Fruit fly (Drosophila melanogaster) whole organism, embryonic: Measurements from ENCODE around the gene CG46314.
A peak's percentile ranks its signal among the peaks of the same experiment; 100 is the strongest.

ENCODE experiments used
- C15 ChIP-seq: fragments of 200-800 bp; sonication (Bioruptor generic); IDR thresholded peaks from 3 replicates; pipeline ENCODE4 v1.3.6; 2022; ENCODE audit warnings: missing biosample characterization, missing genetic modification characterization
- CG15696 ChIP-seq: fragments of 200-800 bp; sonication (Bioruptor generic); optimal IDR thresholded peaks from 2 replicates; lab custom pipeline; 2019; ENCODE audit warnings: missing biosample characterization, mild to moderate bottlenecking, missing genetic modification characterization, moderate library complexity
- CG17568 ChIP-seq: fragments of 200-800 bp; sonication (Bioruptor generic); optimal IDR thresholded peaks from 2 replicates; lab custom pipeline; 2018; ENCODE audit warnings: missing biosample characterization, mild to moderate bottlenecking, missing genetic modification characterization, moderate library complexity
- CG1832 ChIP-seq: fragments of 200-800 bp; sonication (Bioruptor generic); optimal IDR thresholded peaks from 2 replicates; lab custom pipeline; 2017; ENCODE audit warnings: missing biosample characterization, mild to moderate bottlenecking, missing genetic modification characterization, inconsistent platforms
- CG32532 ChIP-seq: fragments of 200-800 bp; sonication (Bioruptor generic); IDR thresholded peaks from 2 replicates; pipeline ENCODE4 v1.3.6; 2022; ENCODE audit warnings: missing biosample characterization, missing genetic modification characterization
- CG34376 ChIP-seq: fragments of 200-800 bp; sonication (Bioruptor generic); optimal IDR thresholded peaks from 2 replicates; lab custom pipeline; 2018; ENCODE audit warnings: missing biosample characterization, mild to moderate bottlenecking, missing genetic modification characterization
- CG7372 ChIP-seq: fragments of 200-800 bp; sonication (Bioruptor generic); IDR thresholded peaks from 2 replicates; pipeline ENCODE4 v1.3.6; 2022; ENCODE audit warnings: missing biosample characterization, missing genetic modification characterization
- CG8281 ChIP-seq: fragments of 200-800 bp; sonication (Bioruptor generic); optimal IDR thresholded peaks from 2 replicates; lab custom pipeline; 2018; ENCODE audit warnings: missing biosample characterization, mild to moderate bottlenecking, missing genetic modification characterization, moderate library complexity
- CG9876 ChIP-seq: fragments of 200-800 bp; sonication (Bioruptor generic); optimal IDR thresholded peaks from 2 replicates; lab custom pipeline; 2016; ENCODE audit warnings: missing biosample characterization, missing genetic modification characterization
- ERR ChIP-seq: fragments of 200-800 bp; sonication (Bioruptor generic); optimal IDR thresholded peaks from 2 replicates; lab custom pipeline; 2016; ENCODE audit warnings: missing biosample characterization, missing genetic modification characterization
- HmgZ ChIP-seq: fragments of 200-800 bp; sonication (Bioruptor generic); optimal IDR thresholded peaks from 2 replicates; lab custom pipeline; 2018; ENCODE audit warnings: missing biosample characterization, mild to moderate bottlenecking, missing genetic modification characterization
- Hr3 ChIP-seq: fragments of 200-800 bp; sonication (Bioruptor generic); optimal IDR thresholded peaks from 3 replicates; lab custom pipeline; 2016; ENCODE audit warnings: missing biosample characterization, missing genetic modification characterization
- Hr78 ChIP-seq, 2 experiments: fragments of 200-800 bp in 1 of 2; fragments of >200 bp in 1 of 2; sonication (Bioruptor generic) in 1 of 2; optimal IDR thresholded peaks; 2 replicates each; lab custom pipeline; 2017 to 2019; ENCODE audit warnings: missing biosample characterization in 2 of 2, missing genetic modification characterization in 2 of 2, mild to moderate bottlenecking in 1 of 2, moderate library complexity in 1 of 2
- Spps ChIP-seq: fragments of 200-800 bp; sonication (Bioruptor generic); optimal IDR thresholded peaks from 2 replicates; lab custom pipeline; 2018; ENCODE audit warnings: missing biosample characterization, mild to moderate bottlenecking, missing genetic modification characterization
- Vsx1 ChIP-seq: fragments of 200-800 bp; sonication (Bioruptor generic); optimal IDR thresholded peaks from 2 replicates; lab custom pipeline; 2017; ENCODE audit warnings: missing biosample characterization, mild to moderate bottlenecking, missing genetic modification characterization, missing genetic modification reagents
- abd-A ChIP-seq: fragments of 200-800 bp; sonication (Bioruptor generic); optimal IDR thresholded peaks from 3 replicates; lab custom pipeline; 2019; ENCODE audit warnings: missing biosample characterization, mild to moderate bottlenecking, missing genetic modification characterization, moderate library complexity
- chinmo ChIP-seq: fragments of 200-800 bp; sonication (Bioruptor generic); IDR thresholded peaks from 4 replicates; pipeline ENCODE4 v1.3.6; 2022; ENCODE audit warnings: missing biosample characterization, missing genetic modification characterization; ENCODE audit not compliant: partially characterized antibody
- exex ChIP-seq: fragments of 200-800 bp; sonication (Bioruptor generic); optimal IDR thresholded peaks from 4 replicates; lab custom pipeline; 2018; ENCODE audit warnings: missing biosample characterization, mild to moderate bottlenecking, missing genetic modification characterization, moderate library complexity
- gem ChIP-seq: fragments of 200-800 bp; sonication (Bioruptor generic); optimal IDR thresholded peaks from 2 replicates; lab custom pipeline; 2019; ENCODE audit warnings: missing biosample characterization, mild to moderate bottlenecking, missing genetic modification characterization, moderate library complexity
- gfzf ChIP-seq: fragments of 200-800 bp; sonication (Bioruptor generic); optimal IDR thresholded peaks from 2 replicates; lab custom pipeline; 2016; ENCODE audit warnings: missing biosample characterization, mild to moderate bottlenecking, missing genetic modification characterization, moderate library complexity
- grn ChIP-seq: fragments of 200-800 bp; sonication (Bioruptor generic); optimal IDR thresholded peaks from 3 replicates; lab custom pipeline; 2017; ENCODE audit warnings: missing biosample characterization, missing genetic modification characterization
- ken ChIP-seq: fragments of 200-800 bp; sonication (Bioruptor generic); IDR thresholded peaks from 3 replicates; pipeline ENCODE4 v1.3.6; 2022; ENCODE audit warnings: missing biosample characterization, missing genetic modification characterization
- kni ChIP-seq: fragments of 200-800 bp; sonication (Bioruptor generic); optimal IDR thresholded peaks from 3 replicates; lab custom pipeline; 2017; ENCODE audit warnings: mild to moderate bottlenecking, missing biosample characterization, missing genetic modification reagents, missing genetic modification characterization
- mirr ChIP-seq: fragments of 200-800 bp; sonication (Bioruptor generic); optimal IDR thresholded peaks from 3 replicates; lab custom pipeline; 2018; ENCODE audit warnings: missing biosample characterization, mild to moderate bottlenecking, missing genetic modification characterization
- nau ChIP-seq: fragments of 200-800 bp; sonication (Bioruptor generic); optimal IDR thresholded peaks from 3 replicates; lab custom pipeline; 2017; ENCODE audit warnings: missing biosample characterization, mild to moderate bottlenecking, missing genetic modification characterization, missing genetic modification reagents
- oc ChIP-seq: fragments of 200-800 bp; sonication (Bioruptor generic); optimal IDR thresholded peaks from 2 replicates; lab custom pipeline; 2018; ENCODE audit warnings: missing biosample characterization, mild to moderate bottlenecking, missing genetic modification characterization, moderate library complexity
- pros ChIP-seq: fragments of 200-800 bp; sonication (Bioruptor generic); optimal IDR thresholded peaks from 3 replicates; lab custom pipeline; 2019; ENCODE audit warnings: missing biosample characterization, mild to moderate bottlenecking, missing genetic modification characterization, moderate library complexity
- sens ChIP-seq: fragments of 200-800 bp; sonication (Bioruptor generic); peaks from one replicate; lab custom pipeline; 2016; ENCODE audit warnings: missing biosample characterization, missing genetic modification characterization
- sqz ChIP-seq: fragments of 200-800 bp; sonication (Bioruptor generic); optimal IDR thresholded peaks from 3 replicates; lab custom pipeline; 2018; ENCODE audit warnings: missing biosample characterization, mild to moderate bottlenecking, missing genetic modification characterization
- sug ChIP-seq: fragments of 200-800 bp; optimal IDR thresholded peaks from 2 replicates; lab custom pipeline; 2019; ENCODE audit warnings: missing biosample characterization, mild to moderate bottlenecking, missing genetic modification characterization, moderate library complexity
- tap ChIP-seq: fragments of 200-800 bp; optimal IDR thresholded peaks from 3 replicates; lab custom pipeline; 2019; ENCODE audit warnings: missing biosample characterization, mild to moderate bottlenecking, missing genetic modification characterization, moderate library complexity
- tna ChIP-seq: fragments of 200-800 bp; sonication (Bioruptor generic); IDR thresholded peaks from 2 replicates; pipeline ENCODE4 v1.3.6; 2022; ENCODE audit warnings: missing biosample characterization, missing genetic modification characterization; ENCODE audit not compliant: partially characterized antibody
- wor ChIP-seq: fragments of 200-800 bp; sonication (Bioruptor generic); IDR thresholded peaks from 2 replicates; pipeline ENCODE4 v1.3.6; 2022; ENCODE audit warnings: missing biosample characterization, missing genetic modification characterization

Gene CG46314

dm6 chr2L:21344203-21344753 is 30.1 kb downstream of the CG46314 start, which contains the start of gene Tsp39D (continued):
- TF ChIP-seq tna (peak; percentile 91), Hr3 (GFP tag; lab: Kevin White, UChicago) (no peak), nau (GFP tag; lab: Kevin White, UChicago) (no peak), CG17568 (GFP tag; lab: Kevin White, UChicago) (no peak), CG7372 (GFP tag; lab: Robert Waterston, UW) (no peak), CG15696 (tag; lab: Kevin White, UChicago) (no peak), ERR (GFP tag; lab: Kevin White, UChicago) (no peak), wor (GFP tag; lab: Robert Waterston, UW) (no peak), ken (GFP tag; lab: Robert Waterston, UW) (0 out of 3 replicates have a peak, but pooled peaks have one; percentile 6)
- TF ChIP-seq, all 482 proteins: peak for 106

dm6 chr2L:21360916-21361315 is 46.8 kb downstream of the CG46314 start, which contains the start of gene dtr:
Gene dtr (plus strand): TSS chr2L:21361216.
- TF ChIP-seq CG9876: no peak
- no peak for TF ChIP-seq tap
- no peak for TF ChIP-seq abd-A

- TF ChIP-seq HmgZ (peak; percentile 0), CG1832 (GFP tag; lab: Kevin White, UChicago) (no peak), Spps (no peak), pros (GFP tag; lab: Kevin White, UChicago) (peak; percentile 0), CG8281 (tag; lab: Kevin White, UChicago) (no peak), Hr78 (GFP tag; optimal IDR thresholded peaks at IDR 0.05; lab: Kevin White, UChicago) (peak in 1 of 2 experiments; percentile 94), sens (GFP tag; lab: Kevin White, UChicago) (peak; percentile 16), oc (tag; lab: Kevin White, UChicago) (no peak), sqz (peak; percentile 31), Vsx1 (GFP tag; lab: Kevin White, UChicago) (peak; percentile 27), exex (tag; lab: Kevin White, UChicago) (peak; percentile 93), gem (tag; lab: Kevin White, UChicago) (peak; percentile 97), mirr (GFP tag; lab: Kevin White, UChicago) (no peak), CG34376 (peak; percentile 70), gfzf (no peak), grn (GFP tag; lab: Kevin White, UChicago) (peak; percentile 20), CG32532 (GFP tag; lab: Robert Waterston, UW) (no peak), kni (GFP tag; lab: Kevin White, UChicago) (peak; percentile 46), sug (tag; lab: Kevin White, UChicago) (peak; percentile 89), chinmo (GFP tag; lab: Robert Waterston, UW) (0 out of 4 replicates have a peak, but pooled peaks have one; percentile 58), C15 (GFP tag; lab: Robert Waterston, UW) (no peak)
Observed at dm6 chr2L:21367296-21367695, 53.1 kb downstream of the CG46314 start.
